Worm (Caenorhabditis elegans) whole organism, mixed stage, embryonic: ENCODE results near the gene cyp-37B1.

Experiments used
- M03D4.4 ChIP-seq: sonication (generic microtip); optimal IDR thresholded peaks from 2 replicates; lab custom pipeline; 2017; ENCODE audit warnings: mild to moderate bottlenecking, missing genetic modification characterization, missing compliant biosample characterization
- bed-3 ChIP-seq: fragments of 200-800 bp; sonication (Bioruptor generic); optimal IDR thresholded peaks from 3 replicates; lab custom pipeline; 2018; ENCODE audit warnings: mild to moderate bottlenecking, missing genetic modification characterization, moderate library complexity, missing compliant biosample characterization
- blmp-1 ChIP-seq: fragments of 150-350 bp; optimal IDR thresholded peaks from 2 replicates; lab custom pipeline; 2014; ENCODE audit warnings: missing biosample characterization, missing genetic modification characterization
- ceh-39 ChIP-seq: fragments of 150-350 bp; optimal IDR thresholded peaks from 2 replicates; lab custom pipeline; 2014; ENCODE audit warnings: missing biosample characterization, missing genetic modification characterization
- ceh-43 ChIP-seq: fragments of 200-800 bp; sonication (Bioruptor generic); optimal IDR thresholded peaks from 2 replicates; lab custom pipeline; 2018; ENCODE audit warnings: mild to moderate bottlenecking, missing genetic modification characterization, moderate library complexity, missing compliant biosample characterization
- ces-1 ChIP-seq: fragments of 150-350 bp; optimal IDR thresholded peaks from 2 replicates; lab custom pipeline; 2014; ENCODE audit warnings: missing biosample characterization, missing genetic modification reagents, missing genetic modification characterization
- cnd-1 ChIP-seq: fragments of 200-800 bp; sonication (Bioruptor generic); optimal IDR thresholded peaks from 2 replicates; lab custom pipeline; 2018; ENCODE audit warnings: mild to moderate bottlenecking, missing genetic modification characterization, missing compliant biosample characterization
- drap-1 ChIP-seq: fragments of 200-800 bp; sonication (Bioruptor generic); optimal IDR thresholded peaks from 3 replicates; lab custom pipeline; 2018; ENCODE audit warnings: mild to moderate bottlenecking, missing genetic modification characterization, missing compliant biosample characterization
- elt-1 ChIP-seq: sonication (generic microtip); optimal IDR thresholded peaks from 2 replicates; lab custom pipeline; 2017; ENCODE audit warnings: missing genetic modification characterization, mild to moderate bottlenecking, missing compliant biosample characterization, antibody characterized with exemption, moderate library complexity, borderline replicate concordance; ENCODE audit not compliant: insufficient read depth
- elt-3 ChIP-seq: fragments of 150-350 bp; optimal IDR thresholded peaks from 2 replicates; lab custom pipeline; 2014; ENCODE audit warnings: missing biosample characterization, missing genetic modification characterization
- flh-1 ChIP-seq: fragments of 200-800 bp; sonication (Bioruptor generic); optimal IDR thresholded peaks from 2 replicates; lab custom pipeline; 2018; ENCODE audit warnings: mild to moderate bottlenecking, missing genetic modification characterization, moderate library complexity, missing compliant biosample characterization
- ham-2 ChIP-seq: fragments of 200-800 bp; sonication (Bioruptor generic); optimal IDR thresholded peaks from 2 replicates; lab custom pipeline; 2018; ENCODE audit warnings: mild to moderate bottlenecking, missing genetic modification characterization, missing compliant biosample characterization
- hlh-1 ChIP-seq: fragments of 150-350 bp; optimal IDR thresholded peaks from 2 replicates; lab custom pipeline; 2014; ENCODE audit warnings: missing biosample characterization, missing genetic modification reagents, missing genetic modification characterization
- lin-13 ChIP-seq: fragments of 150-350 bp; optimal IDR thresholded peaks from 2 replicates; lab custom pipeline; 2014; ENCODE audit warnings: missing biosample characterization, missing genetic modification characterization
- lin-32 ChIP-seq: fragments of 200-800 bp; sonication (Bioruptor generic); optimal IDR thresholded peaks from 2 replicates; lab custom pipeline; 2018; ENCODE audit warnings: mild to moderate bottlenecking, missing genetic modification characterization, missing compliant biosample characterization
- lsy-2 ChIP-seq: fragments of 150-350 bp; optimal IDR thresholded peaks from 2 replicates; lab custom pipeline; 2014; ENCODE audit warnings: missing biosample characterization, missing genetic modification characterization
- mab-5 ChIP-seq: fragments of 150-350 bp; optimal IDR thresholded peaks from 2 replicates; lab custom pipeline; 2014; ENCODE audit warnings: missing biosample characterization, missing genetic modification characterization
- mep-1 ChIP-seq: fragments of 150-350 bp; optimal IDR thresholded peaks from 2 replicates; lab custom pipeline; 2017; ENCODE audit warnings: missing biosample characterization, missing genetic modification reagents, missing genetic modification characterization, inconsistent platforms
- mls-2 ChIP-seq: sonication (generic microtip); optimal IDR thresholded peaks from 2 replicates; lab custom pipeline; 2016; ENCODE audit warnings: mild to moderate bottlenecking, missing genetic modification characterization, moderate library complexity, missing compliant biosample characterization
- nhr-12 ChIP-seq: fragments of 150-350 bp; optimal IDR thresholded peaks from 2 replicates; lab custom pipeline; 2014; ENCODE audit warnings: missing biosample characterization, missing genetic modification characterization
- nhr-2 ChIP-seq: fragments of 150-350 bp; optimal IDR thresholded peaks from 2 replicates; lab custom pipeline; 2014; ENCODE audit warnings: missing biosample characterization, missing genetic modification characterization
- nhr-237 ChIP-seq: fragments of 150-350 bp; optimal IDR thresholded peaks from 2 replicates; lab custom pipeline; 2014; ENCODE audit warnings: missing biosample characterization, missing genetic modification characterization
- nhr-28 ChIP-seq: fragments of 150-350 bp; optimal IDR thresholded peaks from 2 replicates; lab custom pipeline; 2014; ENCODE audit warnings: missing biosample characterization, missing genetic modification characterization
- pha-4 ChIP-seq: fragments of 150-350 bp; optimal IDR thresholded peaks from 2 replicates; lab custom pipeline; 2018; ENCODE audit warnings: missing biosample characterization, missing genetic modification reagents, missing genetic modification characterization
- snpc-4 ChIP-seq: fragments of 150-350 bp; optimal IDR thresholded peaks from 2 replicates; lab custom pipeline; 2014; ENCODE audit warnings: missing biosample characterization, missing genetic modification characterization
- sptf-1 ChIP-seq: sonication (generic microtip); optimal IDR thresholded peaks from 2 replicates; lab custom pipeline; 2017; ENCODE audit warnings: mild to moderate bottlenecking, missing genetic modification characterization, moderate library complexity, missing compliant biosample characterization
- tbx-8 ChIP-seq: fragments of 200-800 bp; sonication (Bioruptor generic); optimal IDR thresholded peaks from 2 replicates; lab custom pipeline; 2018; ENCODE audit warnings: mild to moderate bottlenecking, missing genetic modification characterization, moderate library complexity, missing compliant biosample characterization
- unc-120 ChIP-seq: sonication (generic microtip); optimal IDR thresholded peaks from 2 replicates; lab custom pipeline; 2017; ENCODE audit warnings: missing genetic modification characterization, missing compliant biosample characterization; ENCODE audit not compliant: poor library complexity, severe bottlenecking
- unc-39 ChIP-seq: fragments of 150-350 bp; optimal IDR thresholded peaks from 2 replicates; lab custom pipeline; 2014; ENCODE audit warnings: missing biosample characterization, missing genetic modification characterization
- unc-62 ChIP-seq: fragments of 150-350 bp; optimal IDR thresholded peaks from 2 replicates; lab custom pipeline; 2014; ENCODE audit warnings: missing biosample characterization, missing genetic modification reagents, missing genetic modification characterization
- zip-8 ChIP-seq: fragments of 150-350 bp; optimal IDR thresholded peaks from 2 replicates; lab custom pipeline; 2014; ENCODE audit warnings: missing biosample characterization, missing genetic modification characterization
- ztf-11 ChIP-seq: fragments of 150-350 bp; optimal IDR thresholded peaks from 2 replicates; lab custom pipeline; 2014; ENCODE audit warnings: missing biosample characterization, missing genetic modification characterization

Gene cyp-37B1

DNA sequence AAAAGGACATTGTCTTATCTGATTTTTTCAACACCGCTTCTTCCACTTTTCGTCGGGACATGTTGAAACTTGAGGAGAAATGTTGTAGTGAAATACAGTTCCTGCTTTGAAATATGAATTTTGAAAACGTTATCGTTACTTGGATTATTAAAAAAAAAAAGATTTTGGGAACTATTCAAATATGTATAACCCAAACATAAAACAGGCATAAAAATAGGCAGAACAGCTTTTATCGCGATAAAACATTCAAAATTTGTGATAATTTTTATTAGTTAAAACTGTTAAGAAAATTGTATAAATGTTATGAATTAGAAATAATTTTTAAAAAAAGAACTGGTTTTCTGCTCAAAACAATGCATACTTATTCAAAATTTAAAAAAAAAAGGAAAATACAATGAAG lies 21.5 kb upstream of the cyp-37B1 start, which contains the start of gene bgnt-1.3:
Gene bgnt-1.3 (minus strand): TSS at position 101 of the 400 bp plus-strand sequence.
- TF ChIP-seq mep-1 (no peak), nhr-28 (tag; lab: Kevin White, UChicago) (no peak), blmp-1 (tag; lab: Kevin White, UChicago) (no peak), flh-1 (GFP tag; lab: Kevin White, UChicago) (no peak), nhr-237 (tag; lab: Kevin White, UChicago) (no peak), nhr-2 (no peak), ceh-43 (GFP tag; lab: Kevin White, UChicago) (no peak), mls-2 (tag; lab: Kevin White, UChicago) (no peak), bed-3 (GFP tag; lab: Kevin White, UChicago) (no peak), ceh-39 (tag; lab: Kevin White, UChicago) (no peak), mab-5 (tag; lab: Kevin White, UChicago) (no peak), tbx-8 (GFP tag; lab: Kevin White, UChicago) (no peak), nhr-12 (tag; lab: Kevin White, UChicago) (no peak), sptf-1 (tag; lab: Kevin White, UChicago) (no peak), drap-1 (GFP tag; lab: Kevin White, UChicago) (no peak), zip-8 (no peak), unc-62 (no peak), lsy-2 (tag; lab: Kevin White, UChicago) (no peak), elt-3 (tag; lab: Kevin White, UChicago) (no peak)
- TF ChIP-seq, all 35 proteins: peak for 0

DNA sequence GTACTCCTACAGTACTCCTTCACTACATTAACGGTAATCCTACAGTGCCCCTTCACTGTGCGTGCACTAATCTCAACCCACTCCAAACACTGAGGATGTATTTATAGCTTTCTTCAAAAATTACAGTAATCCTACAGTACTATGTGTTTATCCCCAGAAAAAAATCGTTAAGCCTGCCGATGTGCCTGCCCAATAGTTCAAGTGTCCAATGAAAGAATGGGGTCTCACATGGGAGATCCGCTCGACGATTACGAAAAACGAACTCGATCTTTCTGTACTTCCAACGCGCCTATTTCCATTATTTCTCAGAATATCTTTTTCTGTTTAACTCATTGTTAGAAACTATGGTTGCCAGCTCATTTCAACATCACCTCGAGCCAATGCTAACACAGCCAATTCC lies 19.8 kb upstream of the cyp-37B1 start, which contains the start of gene nhr-218:
Gene nhr-218 (plus strand): TSS at position 301 of the 400 bp plus-strand sequence.
- no peak for TF ChIP-seq drap-1 (GFP tag; lab: Kevin White, UChicago)

DNA sequence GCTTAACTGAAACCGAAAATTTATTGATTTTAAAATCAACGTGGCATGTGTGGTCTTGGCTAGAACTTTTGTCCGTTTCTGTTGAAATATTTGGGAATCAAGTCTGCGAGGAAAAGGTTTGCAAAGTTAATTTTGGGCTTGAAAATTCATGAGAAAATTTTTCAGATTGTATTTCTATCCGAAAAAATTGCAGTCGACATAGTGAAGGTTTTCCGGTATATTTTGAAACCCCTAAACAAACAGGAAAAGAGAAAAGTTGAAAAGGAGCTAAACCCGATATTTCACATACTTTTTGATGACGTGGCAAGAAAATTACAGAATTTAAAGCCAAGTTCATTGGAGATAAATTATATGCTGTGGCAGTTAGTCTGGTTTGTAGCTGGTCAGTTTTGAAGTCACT lies 18.2 kb upstream of the cyp-37B1 start, which contains the start of gene nhr-127:
Gene nhr-127 (plus strand): TSS at position 301 of the 400 bp plus-strand sequence.
- no peak for TF ChIP-seq snpc-4 (tag; lab: Kevin White, UChicago)
- no peak for TF ChIP-seq elt-1 (tag; lab: Kevin White, UChicago)
- no peak for TF ChIP-seq ztf-11 (tag; lab: Kevin White, UChicago)
- no peak for TF ChIP-seq cnd-1 (tag; lab: Kevin White, UChicago)
- no peak for TF ChIP-seq pha-4 (tag; lab: Kevin White, UChicago)
- no peak for TF ChIP-seq flh-1 (GFP tag; lab: Kevin White, UChicago)
- TF ChIP-seq ceh-43 (GFP tag; lab: Kevin White, UChicago): no peak
- TF ChIP-seq bed-3 (GFP tag; lab: Kevin White, UChicago): no peak
- no peak for TF ChIP-seq mls-2 (tag; lab: Kevin White, UChicago)
- no peak for TF ChIP-seq elt-3 (tag; lab: Kevin White, UChicago)
- no peak for TF ChIP-seq unc-120 (tag; lab: Kevin White, UChicago)
- TF ChIP-seq mep-1: no peak

DNA sequence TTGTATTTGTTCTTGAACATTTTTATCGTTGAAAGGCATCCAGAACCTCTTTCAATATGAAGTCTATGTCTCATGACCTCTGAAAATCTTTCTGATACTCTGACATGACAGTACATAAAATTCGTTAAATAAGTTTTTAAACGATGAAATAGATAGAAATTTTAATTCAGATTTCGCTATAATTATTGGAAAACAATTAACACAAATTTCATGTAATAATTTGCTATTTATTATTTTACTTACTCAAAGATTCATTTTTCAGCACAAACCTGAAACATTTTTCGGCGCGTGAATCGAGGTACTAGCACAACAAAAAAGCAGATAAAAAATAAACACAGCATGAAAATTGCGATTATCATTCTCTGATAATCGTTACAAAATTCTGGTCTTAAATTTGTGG lies 11.4 kb upstream of the cyp-37B1 start, which contains the start of gene T13F3.4:
Gene T13F3.4 (minus strand): TSS at position 101 of the 400 bp plus-strand sequence.
- TF ChIP-seq unc-120 (tag; lab: Kevin White, UChicago) (no peak), lin-32 (GFP tag; lab: Kevin White, UChicago) (no peak), ztf-11 (tag; lab: Kevin White, UChicago) (no peak), unc-39 (tag; lab: Kevin White, UChicago) (no peak), mep-1 (no peak), cnd-1 (tag; lab: Kevin White, UChicago) (no peak), snpc-4 (tag; lab: Kevin White, UChicago) (no peak), blmp-1 (tag; lab: Kevin White, UChicago) (no peak), hlh-1 (tag; lab: Kevin White, UChicago) (no peak), elt-3 (tag; lab: Kevin White, UChicago) (no peak), ham-2 (GFP tag; lab: Kevin White, UChicago) (no peak), ces-1 (GFP tag; lab: Kevin White, UChicago) (no peak), elt-1 (tag; lab: Kevin White, UChicago) (no peak), flh-1 (GFP tag; lab: Kevin White, UChicago) (no peak), lsy-2 (tag; lab: Kevin White, UChicago) (no peak)

DNA sequence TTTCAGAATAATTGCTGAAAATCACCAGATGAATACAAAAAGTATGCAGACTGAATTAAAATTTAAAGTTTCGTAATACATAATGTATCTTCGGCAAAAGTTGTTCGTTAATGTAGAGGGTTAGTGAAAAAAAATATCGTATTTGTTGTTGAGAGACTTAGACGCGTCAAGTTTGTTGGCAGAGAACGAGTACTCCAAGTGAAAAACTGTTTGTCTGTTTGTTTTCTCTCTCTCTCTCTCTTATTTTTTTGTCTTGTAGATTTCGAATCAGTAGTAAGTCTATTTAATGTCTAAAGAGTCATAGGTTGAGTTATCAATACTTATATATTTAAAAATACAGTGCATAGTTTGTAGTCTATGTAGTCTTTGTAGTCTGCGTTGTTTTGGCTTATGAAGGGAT lies 8.4 kb upstream of the cyp-37B1 start, which contains the start of the genes fbxa-2 and T13F3.8:
Gene fbxa-2 (minus strand): TSS at position 101 of the 400 bp plus-strand sequence.
Gene T13F3.8 (plus strand): TSS at position 245 of the 400 bp plus-strand sequence.
- TF ChIP-seq hlh-1 (tag; lab: Kevin White, UChicago) (no peak), zip-8 (no peak), unc-62 (no peak), M03D4.4 (tag; lab: Kevin White, UChicago) (no peak), unc-120 (tag; lab: Kevin White, UChicago) (no peak), lsy-2 (tag; lab: Kevin White, UChicago) (no peak), lin-32 (GFP tag; lab: Kevin White, UChicago) (no peak), nhr-28 (tag; lab: Kevin White, UChicago) (no peak), pha-4 (tag; lab: Kevin White, UChicago) (no peak), lin-13 (tag; lab: Kevin White, UChicago) (no peak)
